Fruit fly (Drosophila melanogaster) whole organism, adult: ENCODE results near the gene NimC3.

ENCODE experiments used
- CG11617 ChIP-seq: fragments of 200-800 bp; sonication (Bioruptor generic); optimal IDR thresholded peaks from 2 replicates; lab custom pipeline; 2017; ENCODE audit warnings: mild to moderate bottlenecking, missing biosample characterization, missing genetic modification reagents, missing genetic modification characterization
- CG14711 ChIP-seq: fragments of 200-800 bp; sonication (Bioruptor generic); optimal IDR thresholded peaks from 2 replicates; lab custom pipeline; 2018; ENCODE audit warnings: missing biosample characterization, mild to moderate bottlenecking, missing genetic modification characterization, moderate library complexity
- CG1620 ChIP-seq: fragments of 200-800 bp; sonication (Bioruptor generic); optimal IDR thresholded peaks from 2 replicates; lab custom pipeline; 2016; ENCODE audit warnings: missing biosample characterization, missing genetic modification characterization
- CG33017 ChIP-seq: fragments of 200-800 bp; sonication (Bioruptor generic); optimal IDR thresholded peaks from 2 replicates; lab custom pipeline; 2018; ENCODE audit warnings: missing biosample characterization, mild to moderate bottlenecking, missing genetic modification characterization, moderate library complexity
- Clk ChIP-seq: fragments of 200-800 bp; sonication (Bioruptor generic); optimal IDR thresholded peaks from 2 replicates; lab custom pipeline; 2017; ENCODE audit warnings: missing biosample characterization, missing genetic modification characterization
- Crg-1 ChIP-seq: fragments of 200-800 bp; sonication (Bioruptor generic); optimal IDR thresholded peaks from 2 replicates; lab custom pipeline; 2016; ENCODE audit warnings: missing biosample characterization, missing genetic modification characterization
- bab1 ChIP-seq: fragments of 200-800 bp; sonication (Bioruptor generic); optimal IDR thresholded peaks from 3 replicates; lab custom pipeline; 2019; ENCODE audit warnings: missing biosample characterization, mild to moderate bottlenecking, missing genetic modification characterization, moderate library complexity
- cic ChIP-seq: fragments of 200-800 bp; sonication (Bioruptor generic); optimal IDR thresholded peaks from 2 replicates; lab custom pipeline; 2017; ENCODE audit warnings: missing biosample characterization, mild to moderate bottlenecking, missing genetic modification characterization, moderate library complexity
- cnc ChIP-seq, 2 experiments: fragments of >200 bp; optimal IDR thresholded peaks; 2 replicates each; lab custom pipeline; 2017
- kay ChIP-seq: fragments of 200-800 bp; sonication (Bioruptor generic); peaks from one replicate; lab custom pipeline; 2016; ENCODE audit warnings: missing biosample characterization, missing genetic modification characterization, borderline replicate concordance
- tj ChIP-seq: fragments of 200-800 bp; sonication (Bioruptor generic); optimal IDR thresholded peaks from 3 replicates; lab custom pipeline; 2017; ENCODE audit warnings: missing biosample characterization, mild to moderate bottlenecking, missing genetic modification characterization, moderate library complexity

- TF ChIP-seq cic (no peak), CG1620 (GFP tag; lab: Kevin White, UChicago) (no peak), Clk (GFP tag; lab: Kevin White, UChicago) (no peak), CG33017 (no peak), cnc (optimal IDR thresholded peaks at IDR 0.05; lab: Kevin White, UChicago) (no peak), tj (no peak), CG14711 (no peak), CG11617 (GFP tag; lab: Kevin White, UChicago) (no peak), kay (GFP tag; lab: Kevin White, UChicago) (no peak), bab1 (no peak), Crg-1 (GFP tag; lab: Kevin White, UChicago) (no peak)
These were observed 11.4 kb upstream of the NimC3 start, which contains the start of gene CG18095 for dm6 chr2L:14031439-14031838.
